Fruit fly (Drosophila melanogaster): Measurements from ENCODE around the gene Rbp9.

Rbp9 gene

dm6 chr2L:2987681-2988381 is 33.3 kb downstream of the Rbp9 start, which contains the start of the genes Chd1 and Bem46 (continued):
- TF ChIP-seq Usf (GFP tag; optimal IDR thresholded peaks at IDR 0.05) (peak; percentile 84), fd3F (GFP tag; optimal IDR thresholded peaks at IDR 0.05) (peak; percentile 84), CG2129 (GFP tag; IDR thresholded peaks at IDR 0.05; ENCODE audit: partially characterized antibody) (no peak), Rx (GFP tag; IDR thresholded peaks at IDR 0.05) (peak; percentile 65), salm (tag; optimal IDR thresholded peaks at IDR 0.05) (peak; percentile 47), pum (GFP tag; optimal IDR thresholded peaks at IDR 0.05) (peak; percentile 72), CG6175 (GFP tag; IDR thresholded peaks at IDR 0.05) (peak; percentile 73; the same call in 1 of the 3 replicates), CG4707 (GFP tag; optimal IDR thresholded peaks at IDR 0.05) (no peak), otp (GFP tag; IDR thresholded peaks at IDR 0.05) (peak; percentile 69; the same call in 1 of the 3 replicates), klu (GFP tag; IDR thresholded peaks at IDR 0.05) (peak; percentile 87), Med (GFP tag) (peak; percentile 93), Nf-YC (tag; optimal IDR thresholded peaks at IDR 0.05) (peak; percentile 83), CG4328 (GFP tag; optimal IDR thresholded peaks at IDR 0.05) (peak; percentile 81), pzg (GFP tag; optimal IDR thresholded peaks at IDR 0.05) (peak; percentile 39), ash1 (GFP tag; optimal IDR thresholded peaks at IDR 0.05) (no peak), CG10209 (GFP tag; optimal IDR thresholded peaks at IDR 0.05) (peak; percentile 83), fu2 (GFP tag; optimal IDR thresholded peaks at IDR 0.05) (peak; percentile 75), pan (optimal IDR thresholded peaks at IDR 0.05) (no peak), pan (GFP tag; optimal IDR thresholded peaks at IDR 0.05 in 1 of 2, IDR thresholded peaks at IDR 0.05 in 1 of 2) (peak in 1 of 2 experiments; percentile 86), HLHmδ (GFP tag; optimal IDR thresholded peaks at IDR 0.05) (no peak), lbe (GFP tag; optimal IDR thresholded peaks at IDR 0.05) (peak; percentile 36), hb (GFP tag; IDR thresholded peaks at IDR 0.05; ENCODE audit: partially characterized antibody) (no peak), CG9876 (GFP tag; optimal IDR thresholded peaks at IDR 0.05) (peak; percentile 16), CG13296 (GFP tag; optimal IDR thresholded peaks at IDR 0.05) (peak; percentile 84), ssp (GFP tag; IDR thresholded peaks at IDR 0.05) (peak; percentile 78), odd (GFP tag; optimal IDR thresholded peaks at IDR 0.05) (no peak), pb (GFP tag; optimal IDR thresholded peaks at IDR 0.05) (no peak), Fer2 (tag; optimal IDR thresholded peaks at IDR 0.05) (peak; percentile 74), Kr (GFP tag; optimal IDR thresholded peaks at IDR 0.05) (no peak), CG10147 (GFP tag; optimal IDR thresholded peaks at IDR 0.05) (peak; percentile 87), disco-r (GFP tag; optimal IDR thresholded peaks at IDR 0.05) (peak; percentile 12), CG4617 (GFP tag; optimal IDR thresholded peaks at IDR 0.05; ENCODE audit: borderline replicate concordance) (peak; percentile 70), br (optimal IDR thresholded peaks at IDR 0.05) (no peak), CG11247 (GFP tag; IDR thresholded peaks at IDR 0.05) (peak; percentile 71; the same call in 1 of the 2 replicates), bigmax (GFP tag; optimal IDR thresholded peaks at IDR 0.05) (no peak), CG5953 (GFP tag; IDR thresholded peaks at IDR 0.05) (peak; percentile 7; the same call in 1 of the 2 replicates), CG1603 (tag; optimal IDR thresholded peaks at IDR 0.05) (peak; percentile 72), CG14441 (GFP tag; IDR thresholded peaks at IDR 0.05) (peak; percentile 78), CG9797 (GFP tag; optimal IDR thresholded peaks at IDR 0.05) (peak; percentile 83), ATbp (GFP tag; optimal IDR thresholded peaks at IDR 0.05) (no peak), Camta (GFP tag; optimal IDR thresholded peaks at IDR 0.05) (peak; percentile 23), Hand (GFP tag; optimal IDR thresholded peaks at IDR 0.05) (peak; percentile 61), Ets97D (GFP tag; optimal IDR thresholded peaks at IDR 0.05) (peak; percentile 34), bowl (GFP tag; IDR thresholded peaks at IDR 0.05) (no peak), zen2 (GFP tag; IDR thresholded peaks at IDR 0.05; ENCODE audit: partially characterized antibody) (0 out of 3 replicates have a peak, but pooled peaks have one; percentile 27), cwo (GFP tag; optimal IDR thresholded peaks at IDR 0.05) (peak; percentile 79), CG7839 (tag; optimal IDR thresholded peaks at IDR 0.05) (peak; percentile 88), CG43689 (GFP tag; IDR thresholded peaks at IDR 0.05) (peak; percentile 75), Atf3 (GFP tag; optimal IDR thresholded peaks at IDR 0.05) (peak; percentile 61)

Measured in whole organism, embryonic.